Worm (Caenorhabditis elegans): ENCODE data around the gene E03H12.5.

DNA sequence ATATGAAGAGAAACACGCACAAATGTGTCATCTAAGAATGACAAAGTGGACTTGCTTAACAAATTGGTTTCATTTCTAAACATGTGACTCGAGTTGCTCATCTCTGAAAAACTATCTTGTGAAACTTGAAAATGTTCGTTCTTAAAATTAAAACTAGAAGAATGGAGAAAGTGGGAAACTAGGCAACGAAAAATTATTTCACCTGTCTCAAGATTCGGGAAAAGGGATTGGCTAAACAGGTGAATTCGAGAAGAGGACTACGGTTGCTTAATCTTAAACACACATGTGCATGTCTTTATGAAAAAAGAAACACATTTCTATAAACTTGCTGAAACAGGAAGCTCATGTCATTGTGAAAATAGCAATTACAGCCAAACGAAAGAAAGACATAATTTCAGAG, 4.0 kb downstream of the E03H12.5 start, which contains the start of gene srz-24:
- TF ChIP-seq C08G9.2 (tag; optimal IDR thresholded peaks at IDR 0.05): no peak
- TF ChIP-seq ceh-19 (GFP tag; optimal IDR thresholded peaks at IDR 0.05): no peak
- TF ChIP-seq ceh-14 (tag; optimal IDR thresholded peaks at IDR 0.05): no peak
- TF ChIP-seq nhr-11 (tag; optimal IDR thresholded peaks at IDR 0.05): no peak
- TF ChIP-seq tbx-2 (tag; optimal IDR thresholded peaks at IDR 0.05): no peak
- TF ChIP-seq zip-5 (tag; optimal IDR thresholded peaks at IDR 0.05): no peak
- TF ChIP-seq ref-2 (tag; optimal IDR thresholded peaks at IDR 0.05): no peak
- TF ChIP-seq gmeb-2 (tag; optimal IDR thresholded peaks at IDR 0.05): no peak
- TF ChIP-seq nhr-232 (tag; optimal IDR thresholded peaks at IDR 0.05): no peak
- TF ChIP-seq sox-2 (GFP tag; IDR thresholded peaks at IDR 0.05): no peak

Data from whole organism, late embryonic.